Worm (Caenorhabditis elegans) whole organism, L4 larva: ENCODE data around the gene T19H12.12.

ENCODE experiments used
- R02D3.7 ChIP-seq: fragments of 150-350 bp; sonication (generic microtip); optimal IDR thresholded peaks from 3 replicates; lab custom pipeline; 2014; ENCODE audit warnings: missing biosample characterization, missing genetic modification characterization
- ama-1 ChIP-seq: fragments of 150-350 bp; optimal IDR thresholded peaks from 2 replicates; lab custom pipeline; 2014; ENCODE audit warnings: inconsistent platforms, mixed read lengths
- daf-19 ChIP-seq: fragments of 200-800 bp; sonication (Bioruptor generic); conservative IDR thresholded peaks from 2 replicates; pipeline ENCODE4 v1.3.6; 2022; ENCODE audit warnings: missing genetic modification characterization, missing compliant biosample characterization
- dmd-6 ChIP-seq: fragments of 200-800 bp; sonication (Bioruptor generic); IDR thresholded peaks from 2 replicates; pipeline ENCODE4 v1.3.6; 2022; ENCODE audit warnings: missing genetic modification reagents, missing genetic modification characterization, missing compliant biosample characterization
- gei-8 ChIP-seq: fragments of 200-800 bp; sonication (Bioruptor generic); optimal IDR thresholded peaks from 2 replicates; lab custom pipeline; 2018; ENCODE audit warnings: mild to moderate bottlenecking, missing genetic modification characterization, missing compliant biosample characterization
- lim-7 ChIP-seq: fragments of 200-800 bp; sonication (Bioruptor generic); IDR thresholded peaks from 2 replicates; pipeline ENCODE4 v1.3.6; 2022; ENCODE audit warnings: missing genetic modification characterization, missing compliant biosample characterization
- mdl-1 ChIP-seq, 2 experiments: fragments of 150-350 bp in 1 of 2; sonication (generic microtip) in 1 of 2; optimal IDR thresholded peaks; 2 replicates each; lab custom pipeline; 2014 to 2017; ENCODE audit warnings: missing biosample characterization in 2 of 2, missing genetic modification characterization in 2 of 2
- nhr-237 ChIP-seq: sonication (generic microtip); optimal IDR thresholded peaks from 2 replicates; lab custom pipeline; 2017; ENCODE audit warnings: missing biosample characterization, missing genetic modification characterization
- php-3 ChIP-seq: fragments of 200-800 bp; sonication (Bioruptor generic); IDR thresholded peaks from 2 replicates; pipeline ENCODE4 v1.3.6; 2022; ENCODE audit warnings: missing genetic modification reagents, missing genetic modification characterization, missing compliant biosample characterization
- snpc-4 ChIP-seq: fragments of 150-350 bp; optimal IDR thresholded peaks from 2 replicates; lab custom pipeline; 2014; ENCODE audit warnings: missing biosample characterization, missing genetic modification characterization
- ztf-11 ChIP-seq: fragments of 150-350 bp; optimal IDR thresholded peaks from 2 replicates; lab custom pipeline; 2014; ENCODE audit warnings: missing biosample characterization, missing genetic modification characterization

DNA sequence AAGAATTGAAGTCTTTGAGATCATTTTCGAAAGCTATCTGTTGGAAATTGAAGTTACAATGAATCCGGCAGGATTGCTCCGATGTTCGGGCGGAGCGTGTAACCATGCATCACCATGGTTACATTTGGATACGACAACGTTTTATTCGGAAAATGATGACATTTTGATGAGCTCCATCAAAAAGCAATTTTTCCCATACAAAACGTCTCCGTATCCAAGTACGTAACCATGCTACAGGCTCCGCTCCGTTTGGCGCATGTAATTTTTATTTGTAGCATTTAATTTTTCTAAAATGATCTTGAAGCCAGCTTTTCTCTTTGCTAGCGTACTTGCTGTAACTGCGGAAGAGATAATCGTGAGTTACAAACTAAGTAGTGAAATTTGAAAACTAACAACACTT, 42.0 kb upstream of the T19H12.12 start, which contains the start of the genes cwp-2 and cwp-3:
- TF ChIP-seq nhr-237 (tag; lab: Kevin White, UChicago) (no peak), ztf-11 (tag; lab: Kevin White, UChicago) (no peak), mdl-1 (tag; optimal IDR thresholded peaks at IDR 0.05; lab: Kevin White, UChicago) (no peak), dmd-6 (GFP tag; lab: Robert Waterston, UW) (no peak), php-3 (GFP tag; lab: Robert Waterston, UW) (no peak), R02D3.7 (tag; lab: Kevin White, UChicago) (no peak), gei-8 (no peak), snpc-4 (tag; lab: Kevin White, UChicago) (no peak), daf-19 (GFP tag; lab: Robert Waterston, UW) (no peak), ama-1 (lab: Kevin White, UChicago) (no peak), lim-7 (GFP tag; lab: Robert Waterston, UW) (no peak)
